Worm (Caenorhabditis elegans) whole organism, L2 larva: ENCODE measurements around the gene T09F5.10.
A peak's percentile ranks its signal among the peaks of the same experiment; 100 is the strongest.
"Not testable (repeated sequence)": the region's sequence is repeated elsewhere in the genome, so short reads cannot be mapped to it uniquely, and the experiment has no call there.

Source experiments
- C34F6.9 ChIP-seq: fragments of 150-350 bp; optimal IDR thresholded peaks from 2 replicates; lab custom pipeline; 2014; ENCODE audit warnings: missing biosample characterization, missing genetic modification characterization
- Y55F3AM.14 ChIP-seq: fragments of 200-800 bp; sonication (Bioruptor generic); optimal IDR thresholded peaks from 2 replicates; lab custom pipeline; 2018; ENCODE audit warnings: mild to moderate bottlenecking, missing genetic modification characterization, missing compliant biosample characterization
- ZK546.5 ChIP-seq: sonication (generic microtip); optimal IDR thresholded peaks from 2 replicates; lab custom pipeline; 2017; ENCODE audit warnings: missing biosample characterization, missing genetic modification characterization
- alr-1 ChIP-seq: fragments of 150-350 bp; optimal IDR thresholded peaks from 2 replicates; lab custom pipeline; 2014; ENCODE audit warnings: missing biosample characterization, missing genetic modification characterization
- aly-2 ChIP-seq: fragments of 150-350 bp; optimal IDR thresholded peaks from 2 replicates; lab custom pipeline; 2014; ENCODE audit warnings: missing biosample characterization, missing genetic modification characterization
- ama-1 ChIP-seq: fragments of 150-350 bp; optimal IDR thresholded peaks from 2 replicates; lab custom pipeline; 2018; ENCODE audit warnings: inconsistent platforms
- blmp-1 ChIP-seq: sonication (generic microtip); optimal IDR thresholded peaks from 2 replicates; lab custom pipeline; 2017; ENCODE audit warnings: missing genetic modification characterization, mild to moderate bottlenecking, missing compliant biosample characterization, antibody characterized with exemption, moderate library complexity; ENCODE audit not compliant: insufficient read depth
- crh-2 ChIP-seq: sonication (generic microtip); optimal IDR thresholded peaks from 2 replicates; lab custom pipeline; 2017; ENCODE audit warnings: missing biosample characterization, missing genetic modification characterization
- dmd-4 ChIP-seq: sonication (generic microtip); optimal IDR thresholded peaks from 2 replicates; lab custom pipeline; 2017; ENCODE audit warnings: missing biosample characterization, missing genetic modification characterization
- elt-1 ChIP-seq: fragments of 150-350 bp; optimal IDR thresholded peaks from 2 replicates; lab custom pipeline; 2014; ENCODE audit warnings: missing biosample characterization, missing genetic modification characterization
- fos-1 ChIP-seq: fragments of 150-350 bp; optimal IDR thresholded peaks from 2 replicates; lab custom pipeline; 2014; ENCODE audit warnings: missing biosample characterization, missing genetic modification characterization
- lin-11 ChIP-seq: fragments of 150-350 bp; sonication (generic microtip); optimal IDR thresholded peaks from 2 replicates; lab custom pipeline; 2014; ENCODE audit warnings: missing biosample characterization, missing genetic modification characterization, inconsistent platforms, mixed read lengths
- lin-13 ChIP-seq: fragments of 150-350 bp; optimal IDR thresholded peaks from 2 replicates; lab custom pipeline; 2014; ENCODE audit warnings: missing biosample characterization, missing genetic modification reagents, missing genetic modification characterization
- lsy-2 ChIP-seq, 2 experiments: fragments of 150-350 bp in 1 of 2; sonication (generic microtip) in 1 of 2; optimal IDR thresholded peaks; 2 replicates each; lab custom pipeline; 2014 to 2017; ENCODE audit warnings: missing biosample characterization in 2 of 2, missing genetic modification characterization in 2 of 2
- mab-5 ChIP-seq: fragments of 150-350 bp; optimal IDR thresholded peaks from 2 replicates; lab custom pipeline; 2014; ENCODE audit warnings: missing biosample characterization, missing genetic modification characterization
- mdl-1 ChIP-seq, 2 experiments: fragments of 150-350 bp in 1 of 2; sonication (generic microtip) in 1 of 2; optimal IDR thresholded peaks; 2 replicates each; lab custom pipeline; 2017; ENCODE audit warnings: missing biosample characterization in 2 of 2, missing genetic modification characterization in 2 of 2
- nhr-10 ChIP-seq: sonication (generic microtip); optimal IDR thresholded peaks from 2 replicates; lab custom pipeline; 2017; ENCODE audit warnings: missing biosample characterization, missing genetic modification characterization
- nhr-12 ChIP-seq: fragments of 150-350 bp; optimal IDR thresholded peaks from 2 replicates; lab custom pipeline; 2014; ENCODE audit warnings: missing biosample characterization, missing genetic modification characterization
- nhr-21 ChIP-seq: fragments of 150-350 bp; optimal IDR thresholded peaks from 2 replicates; lab custom pipeline; 2014; ENCODE audit warnings: missing biosample characterization, missing genetic modification characterization
- nhr-25 ChIP-seq: fragments of 150-350 bp; sonication (generic microtip); optimal IDR thresholded peaks from 3 replicates; lab custom pipeline; 2014; ENCODE audit warnings: missing biosample characterization, missing genetic modification characterization
- nhr-6 ChIP-seq: fragments of 150-350 bp; optimal IDR thresholded peaks from 2 replicates; lab custom pipeline; 2014; ENCODE audit warnings: missing biosample characterization, missing genetic modification characterization
- peb-1 ChIP-seq: fragments of 150-350 bp; optimal IDR thresholded peaks from 2 replicates; lab custom pipeline; 2014; ENCODE audit warnings: missing biosample characterization, missing genetic modification characterization
- sem-4 ChIP-seq: fragments of 150-350 bp; optimal IDR thresholded peaks from 2 replicates; lab custom pipeline; 2014; ENCODE audit warnings: missing biosample characterization, missing genetic modification reagents, missing genetic modification characterization
- skn-1 ChIP-seq: sonication (generic microtip); optimal IDR thresholded peaks from 2 replicates; lab custom pipeline; 2017; ENCODE audit warnings: missing biosample characterization, missing genetic modification characterization
- sma-3 ChIP-seq: sonication (generic microtip); optimal IDR thresholded peaks from 2 replicates; lab custom pipeline; 2016; ENCODE audit warnings: missing genetic modification reagents, missing genetic modification characterization, missing compliant biosample characterization
- sma-9 ChIP-seq, 2 experiments: fragments of 150-350 bp in 1 of 2; sonication (generic microtip) in 1 of 2; optimal IDR thresholded peaks; 2 replicates each; lab custom pipeline; 2014 to 2016; ENCODE audit warnings: missing genetic modification characterization in 2 of 2, mild to moderate bottlenecking in 1 of 2, missing biosample characterization in 1 of 2, missing compliant biosample characterization in 1 of 2, missing genetic modification reagents in 1 of 2, moderate library complexity in 1 of 2
- unc-39 ChIP-seq: fragments of 150-350 bp; optimal IDR thresholded peaks from 2 replicates; lab custom pipeline; 2014; ENCODE audit warnings: missing biosample characterization, missing genetic modification characterization
- zag-1 ChIP-seq: fragments of 150-350 bp; optimal IDR thresholded peaks from 2 replicates; lab custom pipeline; 2014; ENCODE audit warnings: missing biosample characterization, missing genetic modification characterization
- ztf-4 ChIP-seq: fragments of 150-350 bp; optimal IDR thresholded peaks from 2 replicates; lab custom pipeline; 2014; ENCODE audit warnings: missing biosample characterization, missing genetic modification characterization

Gene T09F5.10

ce11 chrV:15192377-15192776, 12.5 kb downstream of the T09F5.10 start, which contains the start of gene plc-2:
TSS of gene plc-2 (plus strand) at chrV:15192572.
- TF ChIP-seq fos-1 (tag; lab: Kevin White, UChicago), result peak; percentile 76
- TF ChIP-seq blmp-1 (tag; lab: Kevin White, UChicago), result no peak
- TF ChIP-seq crh-2 (tag; lab: Kevin White, UChicago), result peak; percentile 18

- TF ChIP-seq nhr-21 (tag; lab: Kevin White, UChicago) (no peak), Y55F3AM.14 (GFP tag; lab: Kevin White, UChicago) (no peak), nhr-25 (no peak), nhr-12 (tag; lab: Kevin White, UChicago) (no peak), ZK546.5 (tag; lab: Kevin White, UChicago) (no peak), ama-1 (no peak), skn-1 (tag; lab: Kevin White, UChicago) (no peak), lsy-2 (tag; optimal IDR thresholded peaks at IDR 0.05; lab: Kevin White, UChicago) (no peak), dmd-4 (no peak)
Measured at ce11 chrV:15193909-15194308, 14.1 kb downstream of the T09F5.10 start, which contains the start of gene Y75B12B.13. TSS of gene Y75B12B.13 (minus strand) at chrV:15194009.

- no peak for TF ChIP-seq mab-5
- TF ChIP-seq fos-1 (tag; lab: Kevin White, UChicago), result no peak
- TF ChIP-seq nhr-10, result no peak
- TF ChIP-seq peb-1 (tag; lab: Kevin White, UChicago), result no peak
- no peak for TF ChIP-seq aly-2 (tag; lab: Kevin White, UChicago)
- TF ChIP-seq mdl-1 (tag; optimal IDR thresholded peaks at IDR 0.05; lab: Kevin White, UChicago), result no peak
- TF ChIP-seq zag-1, result no peak
- no peak for TF ChIP-seq ZK546.5 (tag; lab: Kevin White, UChicago)
- TF ChIP-seq ztf-4 (tag; lab: Kevin White, UChicago), result no peak
Measured at ce11 chrV:15197955-15198354, 18.1 kb downstream of the T09F5.10 start, which contains the start of gene srw-1. TSS of gene srw-1 (plus strand) at chrV:15198255.

- TF ChIP-seq alr-1 (tag; lab: Kevin White, UChicago) (no peak), nhr-6 (no peak), C34F6.9 (tag; lab: Kevin White, UChicago) (no peak), lin-11 (tag; lab: Kevin White, UChicago) (no peak), crh-2 (tag; lab: Kevin White, UChicago) (no peak), sem-4 (no peak), blmp-1 (tag; lab: Kevin White, UChicago) (no peak), nhr-12 (tag; lab: Kevin White, UChicago) (no peak), unc-39 (tag; lab: Kevin White, UChicago) (no peak), nhr-25 (no peak), ztf-4 (tag; lab: Kevin White, UChicago) (no peak), lsy-2 (tag; optimal IDR thresholded peaks at IDR 0.05; lab: Kevin White, UChicago) (no peak), mdl-1 (tag; optimal IDR thresholded peaks at IDR 0.05; lab: Kevin White, UChicago) (no peak), nhr-21 (tag; lab: Kevin White, UChicago) (no peak), nhr-10 (no peak), aly-2 (tag; lab: Kevin White, UChicago) (no peak)
Measured at ce11 chrV:15199768-15200167, 19.9 kb downstream of the T09F5.10 start, which contains the start of gene Y75B12B.10. TSS of gene Y75B12B.10 (plus strand) at chrV:15200068.

- not testable (repeated sequence) for TF ChIP-seq nhr-21 (tag; lab: Kevin White, UChicago); sma-9 (GFP tag; optimal IDR thresholded peaks at IDR 0.05; lab: Kevin White, UChicago); sma-9 (tag; optimal IDR thresholded peaks at IDR 0.05; lab: Kevin White, UChicago); skn-1 (tag; lab: Kevin White, UChicago)
Measured at ce11 chrV:15207681-15208080, 27.8 kb downstream of the T09F5.10 start, which contains the start of gene C41G6.12. TSS of gene C41G6.12 (minus strand) at chrV:15207781.

- not testable (repeated sequence) for TF ChIP-seq sma-3 (GFP tag; lab: Kevin White, UChicago); lsy-2 (tag; optimal IDR thresholded peaks at IDR 0.05; lab: Kevin White, UChicago); elt-1
Measured at ce11 chrV:15211869-15212268, 32.0 kb downstream of the T09F5.10 start, which contains the start of gene sri-24. TSS of gene sri-24 (plus strand) at chrV:15212169.

- not testable (repeated sequence) for TF ChIP-seq lsy-2 (tag; optimal IDR thresholded peaks at IDR 0.05; lab: Kevin White, UChicago); lin-13 (GFP tag; lab: Kevin White, UChicago); mdl-1 (tag; optimal IDR thresholded peaks at IDR 0.05; lab: Kevin White, UChicago)
Measured at ce11 chrV:15215175-15215574, 35.3 kb downstream of the T09F5.10 start, which contains the start of gene sri-26. TSS of gene sri-26 (plus strand) at chrV:15215475.
